Fruit fly (Drosophila melanogaster) whole organism, prepupa: Measurements from ENCODE around the gene mus201.

ENCODE experiments used
- Blimp-1 ChIP-seq: fragments of 200-800 bp; sonication (Bioruptor generic); optimal IDR thresholded peaks from 3 replicates; lab custom pipeline; 2017; ENCODE audit warnings: missing biosample characterization, missing genetic modification characterization, mild to moderate bottlenecking, moderate library complexity, missing genetic modification reagents
- CG3032 ChIP-seq: fragments of 200-800 bp; optimal IDR thresholded peaks from 2 replicates; lab custom pipeline; 2019; ENCODE audit warnings: missing biosample characterization, mild to moderate bottlenecking, missing genetic modification characterization, moderate library complexity
- CG4318 ChIP-seq: fragments of 200-800 bp; sonication (Bioruptor generic); optimal IDR thresholded peaks from 3 replicates; lab custom pipeline; 2017; ENCODE audit warnings: missing biosample characterization, mild to moderate bottlenecking, missing genetic modification characterization
- CG6854 ChIP-seq: fragments of 200-800 bp; sonication (Bioruptor generic); optimal IDR thresholded peaks from 2 replicates; lab custom pipeline; 2017; ENCODE audit warnings: missing biosample characterization, mild to moderate bottlenecking, missing genetic modification characterization
- CG8632 ChIP-seq: fragments of 200-800 bp; sonication (Bioruptor generic); optimal IDR thresholded peaks from 3 replicates; lab custom pipeline; 2016; ENCODE audit warnings: missing biosample characterization, missing genetic modification characterization
- Hr4 ChIP-seq: fragments of 200-800 bp; sonication (Bioruptor generic); optimal IDR thresholded peaks from 3 replicates; lab custom pipeline; 2016; ENCODE audit warnings: missing biosample characterization, missing genetic modification characterization
- OdsH ChIP-seq: fragments of 200-800 bp; sonication (Bioruptor generic); optimal IDR thresholded peaks from 3 replicates; lab custom pipeline; 2016; ENCODE audit warnings: missing biosample characterization, missing genetic modification characterization
- Sox102F ChIP-seq: fragments of 200-800 bp; sonication (Bioruptor generic); optimal IDR thresholded peaks from 2 replicates; lab custom pipeline; 2016; ENCODE audit warnings: missing biosample characterization, mild to moderate bottlenecking, missing genetic modification characterization
- acj6 ChIP-seq: fragments of 200-800 bp; sonication (Bioruptor generic); optimal IDR thresholded peaks from 3 replicates; lab custom pipeline; 2016; ENCODE audit warnings: missing biosample characterization, missing genetic modification characterization
- fd59A ChIP-seq: fragments of 200-800 bp; sonication (Bioruptor generic); optimal IDR thresholded peaks from 2 replicates; lab custom pipeline; 2017; ENCODE audit warnings: missing biosample characterization, mild to moderate bottlenecking, missing genetic modification characterization, missing genetic modification reagents
- salr ChIP-seq, 2 experiments: fragments of 200-800 bp; sonication (Bioruptor generic); optimal IDR thresholded peaks; 3 replicates each; lab custom pipeline; 2016 to 2018; ENCODE audit warnings: missing biosample characterization in 2 of 2, missing genetic modification characterization in 2 of 2, mild to moderate bottlenecking in 1 of 2
- topi ChIP-seq: fragments of 200-800 bp; sonication (Bioruptor generic); optimal IDR thresholded peaks from 3 replicates; lab custom pipeline; 2016; ENCODE audit warnings: missing biosample characterization, missing genetic modification characterization

- TF ChIP-seq Blimp-1 (GFP tag; lab: Kevin White, UChicago) (no peak), topi (GFP tag; lab: Kevin White, UChicago) (no peak), Sox102F (GFP tag; lab: Kevin White, UChicago) (no peak), CG3032 (tag; lab: Kevin White, UChicago) (no peak), CG8632 (no peak), CG4318 (GFP tag; lab: Kevin White, UChicago) (no peak), fd59A (no peak), Hr4 (no peak), CG6854 (GFP tag; lab: Kevin White, UChicago) (no peak), OdsH (GFP tag; lab: Kevin White, UChicago) (no peak), salr (GFP tag; optimal IDR thresholded peaks at IDR 0.05; lab: Kevin White, UChicago) (no peak), acj6 (GFP tag; lab: Kevin White, UChicago) (no peak)
These were observed 45.7 kb upstream of the mus201 start, which contains the start of gene CG42820 for dm6 chr2L:8392298-8392697.
